Fruit fly (Drosophila melanogaster): ENCODE results near the gene CG33253.

CG33253 gene

dm6 chrX:19153288-19154130 is 29.7 kb upstream of the CG33253 start (continued):
- TF ChIP-seq Ets97D (GFP tag; optimal IDR thresholded peaks at IDR 0.05) (no peak), dpn (GFP tag; optimal IDR thresholded peaks at IDR 0.05) (no peak), tgo (GFP tag; IDR thresholded peaks at IDR 0.05) (no peak), schlank (tag; optimal IDR thresholded peaks at IDR 0.05) (no peak), mld (GFP tag; IDR thresholded peaks at IDR 0.05; ENCODE audit: partially characterized antibody) (no peak), nom (GFP tag; optimal IDR thresholded peaks at IDR 0.05) (peak; percentile 31), CG3281 (GFP tag; optimal IDR thresholded peaks at IDR 0.05) (no peak), Rx (GFP tag; IDR thresholded peaks at IDR 0.05) (no peak), sna (GFP tag; IDR thresholded peaks at IDR 0.05; ENCODE audit: partially characterized antibody) (0 out of 2 replicates have a peak, but pooled peaks have one; percentile 34), bcd (GFP tag; optimal IDR thresholded peaks at IDR 0.05) (no peak), btn (GFP tag; optimal IDR thresholded peaks at IDR 0.05) (peak; percentile 6), ken (GFP tag; IDR thresholded peaks at IDR 0.05) (no peak), sim (GFP tag; IDR thresholded peaks at IDR 0.05) (no peak), maf-S (GFP tag; optimal IDR thresholded peaks at IDR 0.05) (no peak), CG2875 (GFP tag; optimal IDR thresholded peaks at IDR 0.05) (no peak), Hmx (GFP tag; optimal IDR thresholded peaks at IDR 0.05) (no peak), Ravus (GFP tag; IDR thresholded peaks at IDR 0.05) (no peak), BEAF-32 (GFP tag; optimal IDR thresholded peaks at IDR 0.05) (no peak), gem (tag; optimal IDR thresholded peaks at IDR 0.05) (no peak), Gsc (GFP tag; IDR thresholded peaks at IDR 0.05) (no peak), Blimp-1 (GFP tag; optimal IDR thresholded peaks at IDR 0.05) (peak; percentile 23), pzg (GFP tag; optimal IDR thresholded peaks at IDR 0.05) (no peak), kni (GFP tag; optimal IDR thresholded peaks at IDR 0.05) (peak; percentile 81), crp (GFP tag; optimal IDR thresholded peaks at IDR 0.05) (no peak), CG4617 (GFP tag; optimal IDR thresholded peaks at IDR 0.05; ENCODE audit: borderline replicate concordance) (no peak), CG42726 (GFP tag; IDR thresholded peaks at IDR 0.05; ENCODE audit: partially characterized antibody) (peak; percentile 63; the same call in 1 of the 2 replicates), CTCF (GFP tag; optimal IDR thresholded peaks at IDR 0.05) (no peak), Hsf (GFP tag; optimal IDR thresholded peaks at IDR 0.05) (no peak), nau (GFP tag; optimal IDR thresholded peaks at IDR 0.05) (no peak), ssp (GFP tag; IDR thresholded peaks at IDR 0.05) (no peak), Poxn (GFP tag; IDR thresholded peaks at IDR 0.05) (no peak), CG11456 (GFP tag; IDR thresholded peaks at IDR 0.05) (no peak), CG14050 (GFP tag; IDR thresholded peaks at IDR 0.05) (no peak; the same call in 2 of the 3 replicates), aop (GFP tag; IDR thresholded peaks at IDR 0.05) (no peak), ci (GFP tag; IDR thresholded peaks at IDR 0.05) (peak; percentile 78), CG4360 (GFP tag; IDR thresholded peaks at IDR 0.05) (peak; percentile 96), CG2678 (tag; optimal IDR thresholded peaks at IDR 0.05) (peak; percentile 5), CG7963 (GFP tag; IDR thresholded peaks at IDR 0.05; ENCODE audit: partially characterized antibody) (no peak), CG34422 (GFP tag; IDR thresholded peaks at IDR 0.05) (peak; percentile 68; the same call in 2 of the 3 replicates), oc (tag; optimal IDR thresholded peaks at IDR 0.05) (no peak), Hr39 (optimal IDR thresholded peaks at IDR 0.05) (no peak), cato (GFP tag; optimal IDR thresholded peaks at IDR 0.05; ENCODE audit: borderline replicate concordance) (no peak), ERR (GFP tag; optimal IDR thresholded peaks at IDR 0.05) (no peak), MESR4 (GFP tag; optimal IDR thresholded peaks at IDR 0.05) (no peak), CG7839 (tag; optimal IDR thresholded peaks at IDR 0.05) (no peak), gfzf (GFP tag; optimal IDR thresholded peaks at IDR 0.05) (no peak), Atf-2 (GFP tag; optimal IDR thresholded peaks at IDR 0.05) (no peak), Awh (GFP tag; IDR thresholded peaks at IDR 0.05) (no peak), CG1603 (tag; optimal IDR thresholded peaks at IDR 0.05) (peak; percentile 2), onecut (GFP tag; IDR thresholded peaks at IDR 0.05) (no peak)

Measured in whole organism, embryonic.